Worm (Caenorhabditis elegans) whole organism, L4 larva: ENCODE results near the gene skr-3.

Source experiments
- F10B5.3 ChIP-seq: sonication (generic microtip); optimal IDR thresholded peaks from 2 replicates; lab custom pipeline; 2016; ENCODE audit warnings: mild to moderate bottlenecking, missing genetic modification characterization, missing compliant biosample characterization
- F26F4.8 ChIP-seq: fragments of 200-800 bp; sonication (Bioruptor generic); conservative IDR thresholded peaks from 2 replicates; pipeline ENCODE4 v1.3.6; 2022; ENCODE audit warnings: missing genetic modification characterization, missing compliant biosample characterization
- T26A8.4 ChIP-seq: fragments of 200-800 bp; sonication (Bioruptor generic); IDR thresholded peaks from 2 replicates; pipeline ENCODE4 v1.3.6; 2022; ENCODE audit warnings: missing genetic modification characterization, missing compliant biosample characterization
- aly-2 ChIP-seq: sonication (generic microtip); optimal IDR thresholded peaks from 2 replicates; lab custom pipeline; 2018; ENCODE audit warnings: missing biosample characterization, missing genetic modification characterization
- ceh-20 ChIP-seq: fragments of 200-800 bp; sonication (Bioruptor generic); IDR thresholded peaks from 2 replicates; pipeline ENCODE4 v1.3.6; 2022; ENCODE audit warnings: missing genetic modification reagents, missing genetic modification characterization, missing compliant biosample characterization
- ceh-62 ChIP-seq: sonication (generic microtip); optimal IDR thresholded peaks from 2 replicates; lab custom pipeline; 2017; ENCODE audit warnings: missing biosample characterization, missing genetic modification characterization
- ceh-82 ChIP-seq: sonication (generic microtip); optimal IDR thresholded peaks from 2 replicates; lab custom pipeline; 2017; ENCODE audit warnings: missing biosample characterization, missing genetic modification characterization
- daf-16 ChIP-seq, 3 experiments: sonication (generic microtip); optimal IDR thresholded peaks; 2 replicates each; lab custom pipeline; 2016 to 2017; ENCODE audit warnings: missing genetic modification characterization in 3 of 3, missing genetic modification reagents in 3 of 3, mild to moderate bottlenecking in 2 of 3, missing compliant biosample characterization in 2 of 3, missing biosample characterization in 1 of 3, moderate library complexity in 1 of 3
- dmd-6 ChIP-seq: fragments of 200-800 bp; sonication (Bioruptor generic); IDR thresholded peaks from 2 replicates; pipeline ENCODE4 v1.3.6; 2022; ENCODE audit warnings: missing genetic modification reagents, missing genetic modification characterization, missing compliant biosample characterization
- dpl-1 ChIP-seq: fragments of 150-350 bp; optimal IDR thresholded peaks from 2 replicates; lab custom pipeline; 2014; ENCODE audit warnings: missing biosample characterization, missing genetic modification reagents, missing genetic modification characterization
- dve-1 ChIP-seq: sonication (generic microtip); optimal IDR thresholded peaks from 2 replicates; lab custom pipeline; 2017; ENCODE audit warnings: antibody characterized with exemption, mild to moderate bottlenecking, missing genetic modification characterization, missing compliant biosample characterization; ENCODE audit not compliant: insufficient read depth
- egl-43 ChIP-seq: fragments of 200-800 bp; sonication (Bioruptor generic); IDR thresholded peaks from 2 replicates; pipeline ENCODE4 v1.3.6; 2022; ENCODE audit warnings: missing genetic modification reagents, missing genetic modification characterization, missing compliant biosample characterization
- hif-1 ChIP-seq, 2 experiments: sonication (generic microtip); optimal IDR thresholded peaks; 2 replicates each; lab custom pipeline; 2016 to 2017; ENCODE audit warnings: missing compliant biosample characterization in 2 of 2, missing genetic modification characterization in 2 of 2, missing genetic modification reagents in 2 of 2, missing genotype in 2 of 2, mild to moderate bottlenecking in 1 of 2
- hlh-11 ChIP-seq: fragments of 200-800 bp; sonication (Bioruptor generic); optimal IDR thresholded peaks from 2 replicates; lab custom pipeline; 2018; ENCODE audit warnings: mild to moderate bottlenecking, missing genetic modification characterization, missing compliant biosample characterization
- hlh-30 ChIP-seq: sonication (generic microtip); optimal IDR thresholded peaks from 2 replicates; lab custom pipeline; 2017; ENCODE audit warnings: antibody characterized with exemption, mild to moderate bottlenecking, missing genetic modification characterization, missing compliant biosample characterization; ENCODE audit not compliant: insufficient read depth
- lin-15B ChIP-seq: fragments of 150-350 bp; sonication (generic microtip); optimal IDR thresholded peaks from 3 replicates; lab custom pipeline; 2014; ENCODE audit warnings: missing biosample characterization, missing genetic modification characterization
- lsy-2 ChIP-seq, 2 experiments: fragments of 150-350 bp in 1 of 2; sonication (generic microtip) in 1 of 2; optimal IDR thresholded peaks; 2 replicates each; lab custom pipeline; 2014 to 2017; ENCODE audit warnings: missing biosample characterization in 2 of 2, missing genetic modification characterization in 2 of 2
- mdl-1 ChIP-seq, 2 experiments: fragments of 150-350 bp in 1 of 2; sonication (generic microtip) in 1 of 2; optimal IDR thresholded peaks; 2 replicates each; lab custom pipeline; 2014 to 2017; ENCODE audit warnings: missing biosample characterization in 2 of 2, missing genetic modification characterization in 2 of 2
- mdt-29 ChIP-seq: fragments of 200-800 bp; sonication (Bioruptor generic); IDR thresholded peaks from 2 replicates; pipeline ENCODE4 v1.3.6; 2022; ENCODE audit warnings: missing genetic modification reagents, missing genetic modification characterization, missing compliant biosample characterization
- nhr-237 ChIP-seq: sonication (generic microtip); optimal IDR thresholded peaks from 2 replicates; lab custom pipeline; 2017; ENCODE audit warnings: missing biosample characterization, missing genetic modification characterization
- nhr-25 ChIP-seq: sonication (generic microtip); optimal IDR thresholded peaks from 2 replicates; lab custom pipeline; 2017; ENCODE audit warnings: missing genetic modification characterization, mild to moderate bottlenecking, missing compliant biosample characterization, antibody characterized with exemption, moderate library complexity, borderline replicate concordance; ENCODE audit not compliant: insufficient read depth
- nhr-28 ChIP-seq: fragments of 150-350 bp; optimal IDR thresholded peaks from 2 replicates; lab custom pipeline; 2014; ENCODE audit warnings: missing biosample characterization, missing genetic modification characterization
- nhr-76 ChIP-seq: fragments of 150-350 bp; optimal IDR thresholded peaks from 2 replicates; lab custom pipeline; 2014; ENCODE audit warnings: missing biosample characterization, missing genetic modification characterization
- nhr-77 ChIP-seq: fragments of 150-350 bp; optimal IDR thresholded peaks from 2 replicates; lab custom pipeline; 2014; ENCODE audit warnings: missing biosample characterization, missing genetic modification characterization
- pha-4 ChIP-seq, 2 experiments: fragments of 150-350 bp in 1 of 2; fragments of 200-800 bp in 1 of 2; sonication (Bioruptor generic) in 1 of 2; IDR thresholded peaks in 1 of 2; optimal IDR thresholded peaks in 1 of 2; 2 replicates each; pipeline versions ENCODE4 v1.3.6 to Lab custom; 2014 to 2022; ENCODE audit warnings: missing genetic modification characterization in 2 of 2, missing genetic modification reagents in 2 of 2, missing biosample characterization in 1 of 2, missing compliant biosample characterization in 1 of 2
- php-3 ChIP-seq: fragments of 200-800 bp; sonication (Bioruptor generic); IDR thresholded peaks from 2 replicates; pipeline ENCODE4 v1.3.6; 2022; ENCODE audit warnings: missing genetic modification reagents, missing genetic modification characterization, missing compliant biosample characterization
- pqm-1 ChIP-seq: sonication (generic microtip); optimal IDR thresholded peaks from 2 replicates; lab custom pipeline; 2017; ENCODE audit warnings: missing biosample characterization, missing genetic modification characterization
- rbr-2 ChIP-seq: sonication (generic microtip); optimal IDR thresholded peaks from 2 replicates; lab custom pipeline; 2016; ENCODE audit warnings: missing genotype, missing genetic modification characterization, missing compliant biosample characterization
- set-16 ChIP-seq: fragments of 200-800 bp; sonication (Bioruptor generic); IDR thresholded peaks from 2 replicates; pipeline ENCODE4 v1.3.6; 2022; ENCODE audit warnings: missing genetic modification reagents, missing genetic modification characterization, missing compliant biosample characterization
- skn-1 ChIP-seq: fragments of 150-350 bp; optimal IDR thresholded peaks from 2 replicates; lab custom pipeline; 2014; ENCODE audit warnings: missing biosample characterization, missing genetic modification characterization
- snpc-1.2 ChIP-seq: fragments of 200-800 bp; sonication (Bioruptor generic); IDR thresholded peaks from 2 replicates; pipeline ENCODE4 v1.3.6; 2022; ENCODE audit warnings: missing genetic modification reagents, missing genetic modification characterization, missing compliant biosample characterization
- snpc-4 ChIP-seq: fragments of 150-350 bp; optimal IDR thresholded peaks from 2 replicates; lab custom pipeline; 2014; ENCODE audit warnings: missing biosample characterization, missing genetic modification characterization
- tra-1 ChIP-seq: fragments of 200-800 bp; sonication (Bioruptor generic); IDR thresholded peaks from 2 replicates; pipeline ENCODE4 v1.3.6; 2022; ENCODE audit warnings: missing genetic modification reagents, missing genetic modification characterization, missing compliant biosample characterization
- unc-62 ChIP-seq, 3 experiments: fragments of 150-350 bp in 1 of 3; sonication (generic microtip); optimal IDR thresholded peaks in 2 of 3; peaks in 1 of 3; 1 replicate in 1 of 3; 2 replicates in 2 of 3; lab custom pipeline; 2014 to 2017; ENCODE audit warnings: missing biosample characterization in 3 of 3, missing genetic modification characterization in 3 of 3, missing genetic modification reagents in 3 of 3, missing genotype in 1 of 3
- zip-2 ChIP-seq: fragments of 150-350 bp; optimal IDR thresholded peaks from 2 replicates; lab custom pipeline; 2014; ENCODE audit warnings: missing biosample characterization, missing genetic modification characterization
- ztf-7 ChIP-seq: fragments of 150-350 bp; optimal IDR thresholded peaks from 2 replicates; lab custom pipeline; 2014; ENCODE audit warnings: missing biosample characterization, missing genetic modification characterization

skr-3 gene

ce11 chrV:16120922-16121321 is at the start of gene skr-3:
Gene skr-3, plus strand, starts transcription at chrV:16121084.
- no peak for TF ChIP-seq pha-4 (GFP tag; IDR thresholded peaks at IDR 0.05; lab: Robert Waterston, UW)
- no peak for TF ChIP-seq pha-4 (tag; optimal IDR thresholded peaks at IDR 0.05; lab: Kevin White, UChicago)
- peak; percentile 45 for TF ChIP-seq dve-1 (tag; lab: Kevin White, UChicago)
- no peak for TF ChIP-seq lin-15B
- no peak for TF ChIP-seq nhr-237
- TF ChIP-seq F26F4.8 (GFP tag; lab: Robert Waterston, UW), result no peak
- TF ChIP-seq daf-16 (GFP tag; optimal IDR thresholded peaks at IDR 0.05; lab: Kevin White, UChicago), result no peak
- TF ChIP-seq daf-16 (tag; optimal IDR thresholded peaks at IDR 0.05; lab: Kevin White, UChicago), result peak; percentile 66
- TF ChIP-seq ceh-62 (tag; lab: Kevin White, UChicago), result no peak
- TF ChIP-seq dmd-6, result peak; percentile 49; the same call in 1 of the 2 replicates
- no peak for TF ChIP-seq rbr-2 (tag; lab: Kevin White, UChicago)
- no peak for TF ChIP-seq T26A8.4
- no peak for TF ChIP-seq set-16 (GFP tag; lab: Robert Waterston, UW)
- TF ChIP-seq dpl-1 (GFP tag; lab: Kevin White, UChicago), result no peak
- no peak for TF ChIP-seq mdt-29 (GFP tag; lab: Robert Waterston, UW)
- no peak for TF ChIP-seq nhr-25 (tag; lab: Kevin White, UChicago)
- TF ChIP-seq ceh-20 (GFP tag; lab: Robert Waterston, UW), result no peak
- TF ChIP-seq pqm-1 (tag; lab: Kevin White, UChicago), result peak; percentile 54
- no peak for TF ChIP-seq aly-2 (tag; lab: Kevin White, UChicago)
- 0 out of 2 replicates have a peak, but pooled peaks have one; percentile 49 for TF ChIP-seq tra-1 (GFP tag; lab: Robert Waterston, UW)
- TF ChIP-seq nhr-28, result peak; percentile 61
- TF ChIP-seq nhr-77 (tag; lab: Kevin White, UChicago), result no peak
- no peak for TF ChIP-seq F10B5.3 (tag; lab: Kevin White, UChicago)
- no peak for TF ChIP-seq ztf-7
- TF ChIP-seq hlh-11 (tag; lab: Kevin White, UChicago), result no peak
- peak in 1 of 2 experiments; percentile 14 for TF ChIP-seq unc-62 (GFP tag; optimal IDR thresholded peaks at IDR 0.05 in 1 of 2; lab: Kevin White, UChicago)
- TF ChIP-seq unc-62 (tag; optimal IDR thresholded peaks at IDR 0.05; lab: Kevin White, UChicago), result no peak
- TF ChIP-seq zip-2, result no peak
- TF ChIP-seq mdl-1 (tag; optimal IDR thresholded peaks at IDR 0.05; lab: Kevin White, UChicago), result no peak
- TF ChIP-seq, all 104 proteins: peak for 7

- TF ChIP-seq daf-16 (GFP tag; optimal IDR thresholded peaks at IDR 0.05; lab: Kevin White, UChicago), result no peak
- peak; percentile 54 for TF ChIP-seq daf-16 (tag; optimal IDR thresholded peaks at IDR 0.05; lab: Kevin White, UChicago)
- TF ChIP-seq php-3 (GFP tag; lab: Robert Waterston, UW), result no peak
- no peak for TF ChIP-seq ceh-82
- TF ChIP-seq unc-62 (GFP tag; optimal IDR thresholded peaks at IDR 0.05 in 1 of 2; lab: Kevin White, UChicago), result peak in 1 of 2 experiments; percentile 62
- no peak for TF ChIP-seq unc-62 (tag; optimal IDR thresholded peaks at IDR 0.05; lab: Kevin White, UChicago)
- TF ChIP-seq dve-1 (tag; lab: Kevin White, UChicago), result peak; percentile 43
- TF ChIP-seq pqm-1 (tag; lab: Kevin White, UChicago), result peak; percentile 23
- TF ChIP-seq dmd-6, result peak; percentile 40; the same call in 1 of the 2 replicates
- peak; percentile 89 for TF ChIP-seq nhr-28
Measured at ce11 chrV:16071167-16071566, 49.7 kb upstream of the skr-3 start, which contains the start of gene nhr-176. Gene nhr-176, plus strand, starts transcription at chrV:16071325.

- TF ChIP-seq F10B5.3 (tag; lab: Kevin White, UChicago) (no peak), snpc-1.2 (GFP tag; lab: Robert Waterston, UW) (no peak)
Measured at ce11 chrV:16073856-16074255, 47.0 kb upstream of the skr-3 start, which contains the start of gene srj-10. Gene srj-10, minus strand, starts transcription at chrV:16073956.

ce11 chrV:16075250-16075709 is 45.6 kb upstream of the skr-3 start, which contains the start of the genes F14H3.12 and srj-29:
Gene F14H3.12, minus strand, starts transcription at chrV:16075323.
Gene srj-29, plus strand, starts transcription at chrV:16075659.
- TF ChIP-seq snpc-4 (tag; lab: Kevin White, UChicago) (no peak), rbr-2 (tag; lab: Kevin White, UChicago) (no peak), daf-16 (GFP tag; optimal IDR thresholded peaks at IDR 0.05; lab: Kevin White, UChicago) (no peak), daf-16 (tag; optimal IDR thresholded peaks at IDR 0.05; lab: Kevin White, UChicago) (peak; percentile 83), nhr-28 (peak; percentile 74), nhr-76 (tag; lab: Kevin White, UChicago) (no peak), hif-1 (tag; optimal IDR thresholded peaks at IDR 0.05; lab: Kevin White, UChicago) (no peak), nhr-77 (tag; lab: Kevin White, UChicago) (peak; percentile 52), hlh-30 (tag; lab: Kevin White, UChicago) (no peak), lsy-2 (tag; optimal IDR thresholded peaks at IDR 0.05; lab: Kevin White, UChicago) (no peak), mdl-1 (tag; optimal IDR thresholded peaks at IDR 0.05; lab: Kevin White, UChicago) (no peak), ceh-62 (tag; lab: Kevin White, UChicago) (no peak), hlh-11 (tag; lab: Kevin White, UChicago) (peak; percentile 49), egl-43 (no peak), dve-1 (tag; lab: Kevin White, UChicago) (peak; percentile 79), pqm-1 (tag; lab: Kevin White, UChicago) (peak; percentile 73), dmd-6 (peak; percentile 74), php-3 (GFP tag; lab: Robert Waterston, UW) (no peak), skn-1 (tag; lab: Kevin White, UChicago) (no peak)
- TF ChIP-seq, all 104 proteins: peak for 7
